Worm (Caenorhabditis elegans) whole organism, mixed stage, embryonic: ENCODE data around the gene srxa-7.
A peak's percentile ranks its signal among the peaks of the same experiment; 100 is the strongest.

Source experiments
- bed-3 ChIP-seq: fragments of 200-800 bp; sonication (Bioruptor generic); optimal IDR thresholded peaks from 3 replicates; lab custom pipeline; 2018; ENCODE audit warnings: mild to moderate bottlenecking, missing genetic modification characterization, moderate library complexity, missing compliant biosample characterization
- blmp-1 ChIP-seq: fragments of 150-350 bp; optimal IDR thresholded peaks from 2 replicates; lab custom pipeline; 2014; ENCODE audit warnings: missing biosample characterization, missing genetic modification characterization
- ceh-39 ChIP-seq: fragments of 150-350 bp; optimal IDR thresholded peaks from 2 replicates; lab custom pipeline; 2014; ENCODE audit warnings: missing biosample characterization, missing genetic modification characterization
- ceh-43 ChIP-seq: fragments of 200-800 bp; sonication (Bioruptor generic); optimal IDR thresholded peaks from 2 replicates; lab custom pipeline; 2018; ENCODE audit warnings: mild to moderate bottlenecking, missing genetic modification characterization, moderate library complexity, missing compliant biosample characterization
- ceh-83 ChIP-seq: fragments of 200-800 bp; sonication (Bioruptor generic); optimal IDR thresholded peaks from 2 replicates; lab custom pipeline; 2018; ENCODE audit warnings: mild to moderate bottlenecking, missing genetic modification characterization, missing compliant biosample characterization
- ces-1 ChIP-seq: fragments of 150-350 bp; optimal IDR thresholded peaks from 2 replicates; lab custom pipeline; 2014; ENCODE audit warnings: missing biosample characterization, missing genetic modification reagents, missing genetic modification characterization
- drap-1 ChIP-seq: fragments of 200-800 bp; sonication (Bioruptor generic); optimal IDR thresholded peaks from 3 replicates; lab custom pipeline; 2018; ENCODE audit warnings: mild to moderate bottlenecking, missing genetic modification characterization, missing compliant biosample characterization
- elt-1 ChIP-seq: sonication (generic microtip); optimal IDR thresholded peaks from 2 replicates; lab custom pipeline; 2017; ENCODE audit warnings: missing genetic modification characterization, mild to moderate bottlenecking, missing compliant biosample characterization, antibody characterized with exemption, moderate library complexity, borderline replicate concordance; ENCODE audit not compliant: insufficient read depth
- elt-3 ChIP-seq: fragments of 150-350 bp; optimal IDR thresholded peaks from 2 replicates; lab custom pipeline; 2014; ENCODE audit warnings: missing biosample characterization, missing genetic modification characterization
- flh-1 ChIP-seq: fragments of 200-800 bp; sonication (Bioruptor generic); optimal IDR thresholded peaks from 2 replicates; lab custom pipeline; 2018; ENCODE audit warnings: mild to moderate bottlenecking, missing genetic modification characterization, moderate library complexity, missing compliant biosample characterization
- ham-2 ChIP-seq: fragments of 200-800 bp; sonication (Bioruptor generic); optimal IDR thresholded peaks from 2 replicates; lab custom pipeline; 2018; ENCODE audit warnings: mild to moderate bottlenecking, missing genetic modification characterization, missing compliant biosample characterization
- hlh-1 ChIP-seq: fragments of 150-350 bp; optimal IDR thresholded peaks from 2 replicates; lab custom pipeline; 2014; ENCODE audit warnings: missing biosample characterization, missing genetic modification reagents, missing genetic modification characterization
- lin-13 ChIP-seq: fragments of 150-350 bp; optimal IDR thresholded peaks from 2 replicates; lab custom pipeline; 2014; ENCODE audit warnings: missing biosample characterization, missing genetic modification characterization
- lin-32 ChIP-seq: fragments of 200-800 bp; sonication (Bioruptor generic); optimal IDR thresholded peaks from 2 replicates; lab custom pipeline; 2018; ENCODE audit warnings: mild to moderate bottlenecking, missing genetic modification characterization, missing compliant biosample characterization
- mab-5 ChIP-seq: fragments of 150-350 bp; optimal IDR thresholded peaks from 2 replicates; lab custom pipeline; 2014; ENCODE audit warnings: missing biosample characterization, missing genetic modification characterization
- mep-1 ChIP-seq: fragments of 150-350 bp; optimal IDR thresholded peaks from 2 replicates; lab custom pipeline; 2017; ENCODE audit warnings: missing biosample characterization, missing genetic modification reagents, missing genetic modification characterization, inconsistent platforms
- mls-2 ChIP-seq: sonication (generic microtip); optimal IDR thresholded peaks from 2 replicates; lab custom pipeline; 2016; ENCODE audit warnings: mild to moderate bottlenecking, missing genetic modification characterization, moderate library complexity, missing compliant biosample characterization
- nhr-12 ChIP-seq: fragments of 150-350 bp; optimal IDR thresholded peaks from 2 replicates; lab custom pipeline; 2014; ENCODE audit warnings: missing biosample characterization, missing genetic modification characterization
- nhr-2 ChIP-seq: fragments of 150-350 bp; optimal IDR thresholded peaks from 2 replicates; lab custom pipeline; 2014; ENCODE audit warnings: missing biosample characterization, missing genetic modification characterization
- nhr-237 ChIP-seq: fragments of 150-350 bp; optimal IDR thresholded peaks from 2 replicates; lab custom pipeline; 2014; ENCODE audit warnings: missing biosample characterization, missing genetic modification characterization
- nhr-28 ChIP-seq: fragments of 150-350 bp; optimal IDR thresholded peaks from 2 replicates; lab custom pipeline; 2014; ENCODE audit warnings: missing biosample characterization, missing genetic modification characterization
- nhr-76 ChIP-seq: sonication (generic microtip); optimal IDR thresholded peaks from 2 replicates; lab custom pipeline; 2017; ENCODE audit warnings: missing biosample characterization, missing genetic modification characterization
- pha-4 ChIP-seq: fragments of 150-350 bp; optimal IDR thresholded peaks from 2 replicates; lab custom pipeline; 2018; ENCODE audit warnings: missing biosample characterization, missing genetic modification reagents, missing genetic modification characterization
- sem-2 ChIP-seq: fragments of 200-800 bp; sonication (Bioruptor generic); optimal IDR thresholded peaks from 2 replicates; lab custom pipeline; 2018; ENCODE audit warnings: mild to moderate bottlenecking, missing genetic modification characterization, missing compliant biosample characterization
- snpc-4 ChIP-seq: fragments of 150-350 bp; optimal IDR thresholded peaks from 2 replicates; lab custom pipeline; 2014; ENCODE audit warnings: missing biosample characterization, missing genetic modification characterization
- sptf-1 ChIP-seq: sonication (generic microtip); optimal IDR thresholded peaks from 2 replicates; lab custom pipeline; 2017; ENCODE audit warnings: mild to moderate bottlenecking, missing genetic modification characterization, moderate library complexity, missing compliant biosample characterization
- tbx-8 ChIP-seq: fragments of 200-800 bp; sonication (Bioruptor generic); optimal IDR thresholded peaks from 2 replicates; lab custom pipeline; 2018; ENCODE audit warnings: mild to moderate bottlenecking, missing genetic modification characterization, moderate library complexity, missing compliant biosample characterization
- unc-120 ChIP-seq: sonication (generic microtip); optimal IDR thresholded peaks from 2 replicates; lab custom pipeline; 2017; ENCODE audit warnings: missing genetic modification characterization, missing compliant biosample characterization; ENCODE audit not compliant: poor library complexity, severe bottlenecking
- unc-62 ChIP-seq: fragments of 150-350 bp; optimal IDR thresholded peaks from 2 replicates; lab custom pipeline; 2014; ENCODE audit warnings: missing biosample characterization, missing genetic modification reagents, missing genetic modification characterization
- zip-8 ChIP-seq: fragments of 150-350 bp; optimal IDR thresholded peaks from 2 replicates; lab custom pipeline; 2014; ENCODE audit warnings: missing biosample characterization, missing genetic modification characterization
- ztf-11 ChIP-seq: fragments of 150-350 bp; optimal IDR thresholded peaks from 2 replicates; lab custom pipeline; 2014; ENCODE audit warnings: missing biosample characterization, missing genetic modification characterization

srxa-7 gene

ce11 chrV:16308343-16308742 lies 990 bp downstream of the srxa-7 start:
- no peak for TF ChIP-seq ham-2 (GFP tag; lab: Kevin White, UChicago)
- no peak for TF ChIP-seq lin-13 (tag; lab: Kevin White, UChicago)
- TF ChIP-seq sptf-1, result no peak
- TF ChIP-seq zip-8 (tag; lab: Kevin White, UChicago), result no peak
- no peak for TF ChIP-seq ceh-43 (GFP tag; lab: Kevin White, UChicago)
- TF ChIP-seq bed-3 (GFP tag; lab: Kevin White, UChicago), result no peak
- TF ChIP-seq, all 35 proteins: peak for 0

- TF ChIP-seq mab-5 (tag; lab: Kevin White, UChicago) (no peak), nhr-28 (peak; percentile 12), zip-8 (tag; lab: Kevin White, UChicago) (peak; percentile 74), nhr-2 (tag; lab: Kevin White, UChicago) (no peak)
These were observed 2.2 kb downstream of the srxa-7 start, which contains the start of gene oac-7 for ce11 chrV:16309523-16309922. TSS of gene oac-7 (plus strand) at chrV:16309805.

- TF ChIP-seq pha-4 (tag; lab: Kevin White, UChicago) (no peak), snpc-4 (no peak), ham-2 (GFP tag; lab: Kevin White, UChicago) (no peak), mep-1 (tag; lab: Kevin White, UChicago) (no peak), lin-13 (tag; lab: Kevin White, UChicago) (no peak), nhr-12 (tag; lab: Kevin White, UChicago) (no peak), elt-3 (tag; lab: Kevin White, UChicago) (no peak), drap-1 (no peak), unc-62 (GFP tag; lab: Kevin White, UChicago) (no peak), sptf-1 (no peak), nhr-28 (no peak), zip-8 (tag; lab: Kevin White, UChicago) (no peak), nhr-76 (tag; lab: Kevin White, UChicago) (no peak), tbx-8 (GFP tag; lab: Kevin White, UChicago) (no peak), ceh-43 (GFP tag; lab: Kevin White, UChicago) (no peak)
These were observed 7.7 kb downstream of the srxa-7 start, which contains the start of gene str-214 for ce11 chrV:16315004-16315403. TSS of gene str-214 (plus strand) at chrV:16315304.

ce11 chrV:16317244-16317643 lies 9.9 kb downstream of the srxa-7 start, which contains the start of gene srh-180:
TSS of gene srh-180 (plus strand) at chrV:16317544.
- no peak for TF ChIP-seq sem-2 (GFP tag; lab: Kevin White, UChicago)
- TF ChIP-seq elt-1 (tag; lab: Kevin White, UChicago), result no peak
- TF ChIP-seq nhr-76 (tag; lab: Kevin White, UChicago), result no peak
- no peak for TF ChIP-seq ceh-83 (GFP tag; lab: Kevin White, UChicago)
- no peak for TF ChIP-seq ceh-39 (tag; lab: Kevin White, UChicago)
- TF ChIP-seq nhr-237, result no peak
- TF ChIP-seq hlh-1 (tag; lab: Kevin White, UChicago), result no peak
- TF ChIP-seq ces-1, result no peak
- TF ChIP-seq blmp-1 (tag; lab: Kevin White, UChicago), result no peak
- TF ChIP-seq nhr-2 (tag; lab: Kevin White, UChicago), result no peak
- TF ChIP-seq ceh-43 (GFP tag; lab: Kevin White, UChicago), result no peak

ce11 chrV:16322155-16322554 lies 14.8 kb downstream of the srxa-7 start:
- no peak for TF ChIP-seq drap-1
- no peak for TF ChIP-seq ceh-43 (GFP tag; lab: Kevin White, UChicago)
- no peak for TF ChIP-seq zip-8 (tag; lab: Kevin White, UChicago)
- no peak for TF ChIP-seq unc-62 (GFP tag; lab: Kevin White, UChicago)
- no peak for TF ChIP-seq elt-3 (tag; lab: Kevin White, UChicago)
- TF ChIP-seq ztf-11 (tag; lab: Kevin White, UChicago), result no peak
- TF ChIP-seq lin-13 (tag; lab: Kevin White, UChicago), result no peak
- no peak for TF ChIP-seq flh-1 (GFP tag; lab: Kevin White, UChicago)
- TF ChIP-seq mls-2 (tag; lab: Kevin White, UChicago), result no peak
- no peak for TF ChIP-seq pha-4 (tag; lab: Kevin White, UChicago)

ce11 chrV:16328849-16329248 lies 21.5 kb downstream of the srxa-7 start, which contains the start of gene F57G8.7:
TSS of gene F57G8.7 (plus strand) at chrV:16329149.
- TF ChIP-seq sem-2 (GFP tag; lab: Kevin White, UChicago) (no peak), nhr-2 (tag; lab: Kevin White, UChicago) (no peak), nhr-237 (no peak), lin-13 (tag; lab: Kevin White, UChicago) (no peak), unc-120 (tag; lab: Kevin White, UChicago) (no peak), drap-1 (no peak), nhr-76 (tag; lab: Kevin White, UChicago) (no peak), blmp-1 (tag; lab: Kevin White, UChicago) (no peak), zip-8 (tag; lab: Kevin White, UChicago) (no peak), snpc-4 (no peak), lin-32 (no peak), pha-4 (tag; lab: Kevin White, UChicago) (no peak), elt-1 (tag; lab: Kevin White, UChicago) (no peak)
